Fruit fly (Drosophila melanogaster) whole organism, embryonic: ENCODE measurements around the gene CG5561.

Source experiments
- CG16779 ChIP-seq: fragments of 200-800 bp; sonication (Bioruptor generic); IDR thresholded peaks from 2 replicates; pipeline ENCODE4 v1.3.6; 2022; ENCODE audit warnings: missing biosample characterization, missing genetic modification characterization
- CG5953 ChIP-seq: fragments of 200-800 bp; sonication (Bioruptor generic); IDR thresholded peaks from 2 replicates; pipeline ENCODE4 v1.3.6; 2022; ENCODE audit warnings: missing biosample characterization, missing genetic modification characterization
- CG8281 ChIP-seq: fragments of 200-800 bp; sonication (Bioruptor generic); optimal IDR thresholded peaks from 2 replicates; lab custom pipeline; 2018; ENCODE audit warnings: missing biosample characterization, mild to moderate bottlenecking, missing genetic modification characterization, moderate library complexity
- Dad ChIP-seq: fragments of 200-800 bp; sonication (Bioruptor generic); optimal IDR thresholded peaks from 3 replicates; lab custom pipeline; 2016; ENCODE audit warnings: missing biosample characterization, missing genetic modification characterization
- Sox102F ChIP-seq: fragments of 200-800 bp; sonication (Bioruptor generic); optimal IDR thresholded peaks from 2 replicates; lab custom pipeline; 2018; ENCODE audit warnings: missing biosample characterization, mild to moderate bottlenecking, missing genetic modification characterization, moderate library complexity
- fu2 ChIP-seq: fragments of 200-800 bp; sonication (Bioruptor generic); optimal IDR thresholded peaks from 2 replicates; lab custom pipeline; 2016; ENCODE audit warnings: missing biosample characterization, missing genetic modification characterization
- gsb ChIP-seq: fragments of 200-800 bp; sonication (Bioruptor generic); IDR thresholded peaks from 2 replicates; pipeline ENCODE4 v1.3.6; 2022; ENCODE audit warnings: missing biosample characterization, missing genetic modification characterization

DNA sequence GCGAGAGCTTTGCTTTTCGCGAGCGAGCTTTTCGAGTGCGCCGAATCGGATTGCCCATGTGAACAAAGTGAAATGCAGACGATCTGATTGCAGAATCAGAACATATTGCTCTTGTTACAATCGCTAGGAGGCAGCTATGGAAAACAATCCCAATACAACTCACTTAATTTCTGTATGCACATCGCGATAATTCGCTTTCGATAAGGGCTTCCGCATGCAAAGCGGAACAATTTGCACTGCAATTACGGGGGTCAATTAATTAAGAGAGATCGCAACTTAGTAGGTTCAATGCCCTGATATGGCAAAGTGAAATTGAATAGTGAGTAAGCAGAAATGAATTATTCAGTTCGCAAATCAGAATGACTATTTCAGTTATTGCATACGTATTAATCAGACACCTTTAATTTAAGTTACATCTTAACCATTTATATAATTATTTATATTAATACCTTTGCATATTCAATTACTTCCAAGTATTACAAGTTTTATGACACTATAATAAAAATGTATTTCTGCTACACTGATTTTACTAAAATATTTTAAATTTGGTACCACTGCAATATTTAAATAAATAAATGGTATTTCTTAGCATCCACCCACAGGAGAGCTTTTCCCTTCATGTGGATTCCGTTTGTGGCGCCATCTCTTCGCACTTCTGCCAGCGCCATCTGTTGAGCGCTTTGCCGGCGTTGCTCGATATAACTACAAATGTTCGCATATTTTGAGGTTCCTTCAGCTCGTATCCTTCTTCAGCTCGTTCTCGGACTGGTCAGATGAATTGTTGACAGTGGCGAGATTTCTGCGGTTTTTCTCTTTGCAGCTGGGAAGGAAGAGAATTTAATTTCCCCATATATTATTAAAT lies 8.1 kb upstream of the CG5561 start, which contains the start of gene NLaz:
- TF ChIP-seq CG8281 (tag; lab: Kevin White, UChicago) (no peak), CG16779 (GFP tag; lab: Robert Waterston, UW) (no peak), fu2 (GFP tag; lab: Kevin White, UChicago) (no peak), Sox102F (GFP tag; lab: Kevin White, UChicago) (peak; percentile 45), gsb (GFP tag; lab: Robert Waterston, UW) (no peak), Dad (GFP tag; lab: Kevin White, UChicago) (no peak), CG5953 (GFP tag; lab: Robert Waterston, UW) (0 out of 2 replicates have a peak, but pooled peaks have one; percentile 16)
